Fruit fly (Drosophila melanogaster): ENCODE measurements around the gene Nf-YA.

dm6 chr3L:9467267-9467666 is 25.2 kb upstream of the Nf-YA start:
- TF ChIP-seq Snoo (tag; optimal IDR thresholded peaks at IDR 0.05) (no peak), fd96Ca (GFP tag; IDR thresholded peaks at IDR 0.05) (no peak), Pif1A (GFP tag; optimal IDR thresholded peaks at IDR 0.05) (no peak), CG32121 (GFP tag; IDR thresholded peaks at IDR 0.05) (no peak), rn (GFP tag; IDR thresholded peaks at IDR 0.05) (no peak), EcR (GFP tag; optimal IDR thresholded peaks at IDR 0.05) (no peak), CG4496 (GFP tag; IDR thresholded peaks at IDR 0.05) (no peak), CG15710 (tag; optimal IDR thresholded peaks at IDR 0.05) (no peak)

All from whole organism, pupa.